Fruit fly (Drosophila melanogaster) whole organism, embryonic: ENCODE results near the gene rho-5.

Experiments used
- CG10543 ChIP-seq: fragments of 200-800 bp; sonication (Bioruptor generic); optimal IDR thresholded peaks from 3 replicates; lab custom pipeline; 2017; ENCODE audit warnings: missing biosample characterization, mild to moderate bottlenecking, missing genetic modification characterization, moderate library complexity
- cg ChIP-seq: fragments of 200-800 bp; sonication (Bioruptor generic); optimal IDR thresholded peaks from 3 replicates; lab custom pipeline; 2019; ENCODE audit warnings: missing biosample characterization, mild to moderate bottlenecking, missing genetic modification characterization, moderate library complexity
- crol ChIP-seq: fragments of 200-800 bp; sonication (Bioruptor generic); IDR thresholded peaks from 2 replicates; pipeline ENCODE4 v1.3.6; 2022; ENCODE audit warnings: missing biosample characterization, missing genetic modification characterization

DNA sequence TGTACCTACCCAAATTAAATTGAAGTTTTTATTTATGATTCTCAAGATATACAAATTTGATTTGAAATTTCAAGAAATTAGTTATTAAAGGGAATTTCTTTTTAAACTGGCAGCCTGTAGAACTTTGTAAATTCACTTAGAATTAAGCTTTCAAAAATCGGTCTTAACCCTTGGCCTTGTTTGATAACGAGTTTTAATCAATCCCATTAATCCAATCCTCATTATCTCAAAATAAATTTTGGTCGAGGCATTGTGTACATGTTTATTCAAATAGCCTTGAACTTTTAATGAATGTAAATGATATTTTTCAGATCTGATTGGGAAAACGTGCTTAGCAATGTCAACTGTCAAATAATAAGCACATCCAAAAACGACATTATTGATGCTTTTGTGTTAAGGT is 33.9 kb downstream of the rho-5 start:
- TF ChIP-seq crol (GFP tag; lab: Robert Waterston, UW) (no peak), cg (GFP tag; lab: Kevin White, UChicago) (no peak), CG10543 (no peak)
